Fruit fly (Drosophila melanogaster) whole organism, embryonic: Measurements from ENCODE around the gene Vps52.

ENCODE experiments used
- CG10543 ChIP-seq: fragments of 200-800 bp; sonication (Bioruptor generic); optimal IDR thresholded peaks from 3 replicates; lab custom pipeline; 2017; ENCODE audit warnings: missing biosample characterization, mild to moderate bottlenecking, missing genetic modification characterization, moderate library complexity
- CG11456 ChIP-seq: fragments of 200-800 bp; sonication (Bioruptor generic); IDR thresholded peaks from 3 replicates; pipeline ENCODE4 v1.3.6; 2022; ENCODE audit warnings: missing biosample characterization, missing genetic modification characterization
- CG11504 ChIP-seq: fragments of 200-800 bp; sonication (Bioruptor generic); optimal IDR thresholded peaks from 3 replicates; lab custom pipeline; 2019; ENCODE audit warnings: missing biosample characterization, mild to moderate bottlenecking, missing genetic modification characterization, moderate library complexity
- CG12155 ChIP-seq: fragments of 200-800 bp; sonication (Bioruptor generic); optimal IDR thresholded peaks from 3 replicates; lab custom pipeline; 2016; ENCODE audit warnings: missing biosample characterization, missing genetic modification characterization
- CG14441 ChIP-seq: fragments of 200-800 bp; sonication (Bioruptor generic); IDR thresholded peaks from 2 replicates; pipeline ENCODE4 v1.3.6; 2022; ENCODE audit warnings: missing biosample characterization, missing genetic modification characterization
- CG17829 ChIP-seq: fragments of 200-800 bp; optimal IDR thresholded peaks from 2 replicates; lab custom pipeline; 2019; ENCODE audit warnings: missing biosample characterization, mild to moderate bottlenecking, missing genetic modification characterization, moderate library complexity
- CG2678 ChIP-seq: fragments of 200-800 bp; sonication (Bioruptor generic); optimal IDR thresholded peaks from 3 replicates; lab custom pipeline; 2019; ENCODE audit warnings: missing biosample characterization, mild to moderate bottlenecking, missing genetic modification characterization, moderate library complexity
- CG4707 ChIP-seq: fragments of 200-800 bp; sonication (Bioruptor generic); optimal IDR thresholded peaks from 2 replicates; lab custom pipeline; 2018; ENCODE audit warnings: missing biosample characterization, mild to moderate bottlenecking, missing genetic modification characterization, moderate library complexity
- CG6765 ChIP-seq: fragments of 200-800 bp; sonication (Bioruptor generic); optimal IDR thresholded peaks from 3 replicates; lab custom pipeline; 2017; ENCODE audit warnings: missing biosample characterization, mild to moderate bottlenecking, missing genetic modification characterization
- CG7372 ChIP-seq: fragments of 200-800 bp; sonication (Bioruptor generic); IDR thresholded peaks from 2 replicates; pipeline ENCODE4 v1.3.6; 2022; ENCODE audit warnings: missing biosample characterization, missing genetic modification characterization
- CHES-1-like ChIP-seq: fragments of 200-800 bp; sonication (Bioruptor generic); optimal IDR thresholded peaks from 2 replicates; lab custom pipeline; 2016; ENCODE audit warnings: missing biosample characterization, missing genetic modification characterization
- Chrac-16 ChIP-seq: fragments of 200-800 bp; sonication (Bioruptor generic); optimal IDR thresholded peaks from 3 replicates; lab custom pipeline; 2016; ENCODE audit warnings: missing biosample characterization, missing genetic modification characterization
- Dfd ChIP-seq, 2 experiments: fragments of >200 bp; optimal IDR thresholded peaks; 2 replicates each; lab custom pipeline; 2017; ENCODE audit warnings: missing biosample characterization in 2 of 2, missing genetic modification characterization in 2 of 2
- Drgx ChIP-seq: fragments of 200-800 bp; sonication (Bioruptor generic); IDR thresholded peaks from 2 replicates; pipeline ENCODE4 v1.3.6; 2022; ENCODE audit warnings: missing biosample characterization, missing genetic modification characterization
- Ets65A ChIP-seq: fragments of 200-800 bp; sonication (Bioruptor generic); peaks from one replicate; lab custom pipeline; 2016; ENCODE audit warnings: missing biosample characterization, missing genetic modification characterization
- Ets97D ChIP-seq: fragments of 200-800 bp; sonication (Bioruptor generic); optimal IDR thresholded peaks from 3 replicates; lab custom pipeline; 2016; ENCODE audit warnings: missing biosample characterization, missing genetic modification characterization
- Fer1 ChIP-seq: fragments of 200-800 bp; sonication (Bioruptor generic); optimal IDR thresholded peaks from 2 replicates; lab custom pipeline; 2017; ENCODE audit warnings: missing biosample characterization, mild to moderate bottlenecking, missing genetic modification characterization
- H15 ChIP-seq: fragments of 200-800 bp; sonication (Bioruptor generic); IDR thresholded peaks from 3 replicates; pipeline ENCODE4 v1.3.6; 2022; ENCODE audit warnings: missing biosample characterization, missing genetic modification characterization
- H2.0 ChIP-seq: fragments of 200-800 bp; sonication (Bioruptor generic); IDR thresholded peaks from 2 replicates; pipeline ENCODE4 v1.3.6; 2022; ENCODE audit warnings: missing biosample characterization, missing genetic modification characterization
- HLH3B ChIP-seq: fragments of 200-800 bp; sonication (Bioruptor generic); IDR thresholded peaks from 2 replicates; pipeline ENCODE4 v1.3.6; 2022; ENCODE audit warnings: missing biosample characterization, missing genetic modification characterization
- HLH54F ChIP-seq: fragments of 200-800 bp; sonication (Bioruptor generic); optimal IDR thresholded peaks from 3 replicates; lab custom pipeline; 2016; ENCODE audit warnings: missing biosample characterization, missing genetic modification characterization
- Hmr ChIP-seq: fragments of 200-800 bp; sonication (Bioruptor generic); optimal IDR thresholded peaks from 3 replicates; lab custom pipeline; 2017; ENCODE audit warnings: mild to moderate bottlenecking, missing biosample characterization, missing genetic modification reagents, missing genetic modification characterization
- Myb ChIP-seq: fragments of 200-800 bp; sonication (Bioruptor generic); optimal IDR thresholded peaks from 2 replicates; lab custom pipeline; 2016; ENCODE audit warnings: missing biosample characterization, missing genetic modification characterization
- Opbp ChIP-seq: fragments of 200-800 bp; sonication (Bioruptor generic); IDR thresholded peaks from 3 replicates; pipeline ENCODE4 v1.3.6; 2022; ENCODE audit warnings: missing biosample characterization, missing genetic modification characterization; ENCODE audit not compliant: partially characterized antibody
- Optix ChIP-seq: fragments of 200-800 bp; sonication (Bioruptor generic); IDR thresholded peaks from 3 replicates; pipeline ENCODE4 v1.3.6; 2022; ENCODE audit warnings: missing biosample characterization, missing genetic modification characterization
- PHDP ChIP-seq: fragments of 200-800 bp; sonication (Bioruptor generic); optimal IDR thresholded peaks from 3 replicates; lab custom pipeline; 2018; ENCODE audit warnings: missing biosample characterization, mild to moderate bottlenecking, missing genetic modification characterization, moderate library complexity
- Pdp1 ChIP-seq, 2 experiments: fragments of 200-800 bp; sonication (Bioruptor generic); optimal IDR thresholded peaks; 3 replicates each; lab custom pipeline; 2016; ENCODE audit warnings: missing biosample characterization in 2 of 2, missing genetic modification characterization in 2 of 2, mild to moderate bottlenecking in 1 of 2, moderate library complexity in 1 of 2
- TFAM ChIP-seq: fragments of 200-800 bp; sonication (Bioruptor generic); optimal IDR thresholded peaks from 2 replicates; lab custom pipeline; 2017; ENCODE audit warnings: missing biosample characterization, missing genetic modification characterization, inconsistent platforms
- Xrp1 ChIP-seq: fragments of 200-800 bp; sonication (Bioruptor generic); IDR thresholded peaks from 2 replicates; pipeline ENCODE4 v1.3.6; 2022; ENCODE audit warnings: missing biosample characterization, missing genetic modification characterization
- bsh ChIP-seq, 2 experiments: fragments of 200-800 bp; sonication (Bioruptor generic); optimal IDR thresholded peaks; 2 replicates each; lab custom pipeline; 2017 to 2018; ENCODE audit warnings: mild to moderate bottlenecking in 2 of 2, missing biosample characterization in 2 of 2, missing genetic modification characterization in 2 of 2, moderate library complexity in 1 of 2
- cad ChIP-seq: fragments of >200 bp; optimal IDR thresholded peaks from 2 replicates; lab custom pipeline; 2017; ENCODE audit warnings: missing biosample characterization, missing genetic modification characterization
- da ChIP-seq: fragments of 200-800 bp; sonication (Bioruptor generic); optimal IDR thresholded peaks from 2 replicates; lab custom pipeline; 2016; ENCODE audit warnings: missing biosample characterization, missing genetic modification characterization
- dmrt11E ChIP-seq: fragments of 200-800 bp; sonication (Bioruptor generic); optimal IDR thresholded peaks from 3 replicates; lab custom pipeline; 2018; ENCODE audit warnings: missing biosample characterization, mild to moderate bottlenecking, missing genetic modification characterization, moderate library complexity
- dmrt99B ChIP-seq: fragments of 200-800 bp; sonication (Bioruptor generic); optimal IDR thresholded peaks from 2 replicates; lab custom pipeline; 2018; ENCODE audit warnings: missing biosample characterization, mild to moderate bottlenecking, missing genetic modification characterization, moderate library complexity
- esg ChIP-seq: fragments of 200-800 bp; sonication (Bioruptor generic); conservative IDR thresholded peaks from 2 replicates; pipeline ENCODE4 v1.3.6; 2022; ENCODE audit warnings: missing biosample characterization, missing genetic modification characterization
- exex ChIP-seq: fragments of 200-800 bp; sonication (Bioruptor generic); optimal IDR thresholded peaks from 4 replicates; lab custom pipeline; 2018; ENCODE audit warnings: missing biosample characterization, mild to moderate bottlenecking, missing genetic modification characterization, moderate library complexity
- gce ChIP-seq: fragments of 200-800 bp; sonication (Bioruptor generic); IDR thresholded peaks from 3 replicates; pipeline ENCODE4 v1.3.6; 2022; ENCODE audit warnings: missing biosample characterization, missing genetic modification characterization
- gcm ChIP-seq: fragments of 200-800 bp; sonication (Bioruptor generic); optimal IDR thresholded peaks from 2 replicates; lab custom pipeline; 2019; ENCODE audit warnings: missing biosample characterization, mild to moderate bottlenecking, missing genetic modification characterization, moderate library complexity
- gem ChIP-seq: fragments of 200-800 bp; sonication (Bioruptor generic); optimal IDR thresholded peaks from 2 replicates; lab custom pipeline; 2019; ENCODE audit warnings: missing biosample characterization, mild to moderate bottlenecking, missing genetic modification characterization, moderate library complexity
- grau ChIP-seq: fragments of 200-800 bp; optimal IDR thresholded peaks from 3 replicates; lab custom pipeline; 2019; ENCODE audit warnings: missing biosample characterization, mild to moderate bottlenecking, missing genetic modification characterization, moderate library complexity
- nmo ChIP-seq: fragments of 200-800 bp; sonication (Bioruptor generic); optimal IDR thresholded peaks from 2 replicates; lab custom pipeline; 2018; ENCODE audit warnings: missing biosample characterization, mild to moderate bottlenecking, missing genetic modification characterization, moderate library complexity
- pb ChIP-seq: fragments of 200-800 bp; sonication (Bioruptor generic); optimal IDR thresholded peaks from 3 replicates; lab custom pipeline; 2016; ENCODE audit warnings: missing biosample characterization, missing genetic modification characterization
- phol ChIP-seq: fragments of 200-800 bp; sonication (Bioruptor generic); optimal IDR thresholded peaks from 3 replicates; lab custom pipeline; 2018; ENCODE audit warnings: missing biosample characterization, mild to moderate bottlenecking, missing genetic modification characterization, moderate library complexity
- ranshi ChIP-seq: fragments of 200-800 bp; sonication (Bioruptor generic); IDR thresholded peaks from 2 replicates; pipeline ENCODE4 v1.3.6; 2022; ENCODE audit warnings: missing biosample characterization, missing genetic modification characterization
- row ChIP-seq: fragments of 200-800 bp; sonication (Bioruptor generic); IDR thresholded peaks from 3 replicates; pipeline ENCODE4 v1.3.6; 2022; ENCODE audit warnings: missing biosample characterization, missing genetic modification characterization
- slbo ChIP-seq: fragments of 200-800 bp; sonication (Bioruptor generic); IDR thresholded peaks from 2 replicates; pipeline ENCODE4 v1.3.6; 2022; ENCODE audit warnings: missing biosample characterization, missing genetic modification characterization
- sqz ChIP-seq: fragments of 200-800 bp; sonication (Bioruptor generic); optimal IDR thresholded peaks from 3 replicates; lab custom pipeline; 2018; ENCODE audit warnings: missing biosample characterization, mild to moderate bottlenecking, missing genetic modification characterization
- stwl ChIP-seq: fragments of 200-800 bp; sonication (Bioruptor generic); optimal IDR thresholded peaks from 3 replicates; lab custom pipeline; 2018; ENCODE audit warnings: missing biosample characterization, mild to moderate bottlenecking, missing genetic modification characterization, moderate library complexity
- ttk ChIP-seq: fragments of 200-800 bp; sonication (Bioruptor generic); IDR thresholded peaks from 2 replicates; pipeline ENCODE4 v2.1.2; 2022; ENCODE audit warnings: missing biosample characterization, missing genetic modification characterization
- unpg ChIP-seq: fragments of 200-800 bp; sonication (Bioruptor generic); optimal IDR thresholded peaks from 3 replicates; lab custom pipeline; 2018; ENCODE audit warnings: missing biosample characterization, mild to moderate bottlenecking, missing genetic modification characterization, moderate library complexity

The Vps52 gene

dm6 chr2L:5567103-5567502, 43.4 kb upstream of the Vps52 start (continued):
- TF ChIP-seq H15, result 0 out of 3 replicates have a peak, but pooled peaks have one; percentile 35
- 0 out of 2 replicates have a peak, but pooled peaks have one; percentile 12 for TF ChIP-seq HLH3B (GFP tag; lab: Robert Waterston, UW)
- TF ChIP-seq Drgx, result peak; percentile 86
- peak; percentile 4 for TF ChIP-seq phol (tag; lab: Kevin White, UChicago)
- peak; percentile 30 for TF ChIP-seq CG4707 (GFP tag; lab: Kevin White, UChicago)
- TF ChIP-seq CG14441 (GFP tag; lab: Robert Waterston, UW), result 0 out of 2 replicates have a peak, but pooled peaks have one; percentile 34
- TF ChIP-seq ranshi (GFP tag; lab: Robert Waterston, UW), result peak; percentile 38; the same call in 1 of the 2 replicates
- TF ChIP-seq Dfd (GFP tag; optimal IDR thresholded peaks at IDR 0.05; lab: Kevin White, UChicago), result no peak
- no peak for TF ChIP-seq TFAM (GFP tag; lab: Kevin White, UChicago)
- TF ChIP-seq CG7372 (GFP tag; lab: Robert Waterston, UW), result no peak
- TF ChIP-seq slbo (GFP tag; lab: Robert Waterston, UW), result peak; percentile 45
- TF ChIP-seq gem (tag; lab: Kevin White, UChicago), result peak; percentile 41
- peak; percentile 44; the same call in 1 of the 2 replicates for TF ChIP-seq ttk (GFP tag; lab: Robert Waterston, UW)
- peak; percentile 20 for TF ChIP-seq CG2678
- TF ChIP-seq Xrp1 (GFP tag; lab: Robert Waterston, UW), result peak; percentile 64
- peak; percentile 52; the same call in 2 of the 3 replicates for TF ChIP-seq row (GFP tag; lab: Robert Waterston, UW)
- TF ChIP-seq esg, result 0 out of 2 replicates have a peak, but pooled peaks have one; percentile 20
- peak; percentile 37 for TF ChIP-seq CG11504
- peak; percentile 34 for TF ChIP-seq dmrt99B
- TF ChIP-seq bsh (GFP tag; optimal IDR thresholded peaks at IDR 0.05; lab: Kevin White, UChicago), result peak in 1 of 2 experiments; percentile 20
- TF ChIP-seq unpg, result peak; percentile 30
- TF ChIP-seq nmo, result peak; percentile 5
- TF ChIP-seq CG11456 (GFP tag; lab: Robert Waterston, UW), result 0 out of 3 replicates have a peak, but pooled peaks have one; percentile 43
- no peak for TF ChIP-seq exex (tag; lab: Kevin White, UChicago)
- no peak for TF ChIP-seq Ets97D (GFP tag; lab: Kevin White, UChicago)

dm6 chr2L:5558809-5559392, 35.2 kb upstream of the Vps52 start, which contains the start of gene GluRIIB:
GluRIIB (plus strand) TSS chr2L:5559342.
- TF ChIP-seq grau (tag; lab: Kevin White, UChicago) (peak; percentile 40), CHES-1-like (GFP tag; lab: Kevin White, UChicago) (no peak), Hmr (GFP tag; lab: Kevin White, UChicago) (no peak), CG6765 (GFP tag; lab: Kevin White, UChicago) (no peak), gcm (GFP tag; lab: Kevin White, UChicago) (no peak), CG17829 (peak; percentile 8), Dfd (GFP tag; optimal IDR thresholded peaks at IDR 0.05; lab: Kevin White, UChicago) (no peak), CG11456 (GFP tag; lab: Robert Waterston, UW) (no peak), Chrac-16 (GFP tag; lab: Kevin White, UChicago) (no peak), PHDP (tag; lab: Kevin White, UChicago) (no peak), Fer1 (GFP tag; lab: Kevin White, UChicago) (no peak), pb (no peak), stwl (no peak), CG12155 (GFP tag; lab: Kevin White, UChicago) (no peak), Optix (GFP tag; lab: Robert Waterston, UW) (no peak), sqz (GFP tag; lab: Kevin White, UChicago) (no peak), da (GFP tag; lab: Kevin White, UChicago) (no peak), Myb (no peak), gce (GFP tag; lab: Robert Waterston, UW) (no peak), dmrt11E (no peak), cad (GFP tag; lab: Kevin White, UChicago) (no peak), Opbp (no peak), exex (tag; lab: Kevin White, UChicago) (no peak), H2.0 (no peak), CG10543 (peak; percentile 34), Pdp1 (GFP tag; optimal IDR thresholded peaks at IDR 0.05; lab: Kevin White, UChicago) (no peak), HLH54F (GFP tag; lab: Kevin White, UChicago) (no peak), Ets65A (GFP tag; lab: Kevin White, UChicago) (no peak)
